Fruit fly (Drosophila melanogaster) whole organism, adult: Measurements from ENCODE around the gene Jon74E.

ENCODE experiments used
- CG11617 ChIP-seq: fragments of 200-800 bp; sonication (Bioruptor generic); optimal IDR thresholded peaks from 2 replicates; lab custom pipeline; 2017; ENCODE audit warnings: mild to moderate bottlenecking, missing biosample characterization, missing genetic modification reagents, missing genetic modification characterization
- CG12768 ChIP-seq: fragments of 200-800 bp; sonication (Bioruptor generic); optimal IDR thresholded peaks from 2 replicates; lab custom pipeline; 2017; ENCODE audit warnings: missing biosample characterization, missing genetic modification characterization, mild to moderate bottlenecking, moderate library complexity, missing genetic modification reagents
- CG14711 ChIP-seq: fragments of 200-800 bp; sonication (Bioruptor generic); optimal IDR thresholded peaks from 2 replicates; lab custom pipeline; 2018; ENCODE audit warnings: missing biosample characterization, mild to moderate bottlenecking, missing genetic modification characterization, moderate library complexity
- CG1620 ChIP-seq: fragments of 200-800 bp; sonication (Bioruptor generic); optimal IDR thresholded peaks from 2 replicates; lab custom pipeline; 2016; ENCODE audit warnings: missing biosample characterization, missing genetic modification characterization
- CG33017 ChIP-seq: fragments of 200-800 bp; sonication (Bioruptor generic); optimal IDR thresholded peaks from 2 replicates; lab custom pipeline; 2018; ENCODE audit warnings: missing biosample characterization, mild to moderate bottlenecking, missing genetic modification characterization, moderate library complexity
- CG5204 ChIP-seq: fragments of 200-800 bp; sonication (Bioruptor generic); optimal IDR thresholded peaks from 2 replicates; lab custom pipeline; 2016; ENCODE audit warnings: missing biosample characterization, missing genetic modification characterization
- CG7045 ChIP-seq: fragments of 200-800 bp; sonication (Bioruptor generic); optimal IDR thresholded peaks from 2 replicates; lab custom pipeline; 2017; ENCODE audit warnings: missing biosample characterization, mild to moderate bottlenecking, missing genetic modification characterization
- CG7101 ChIP-seq: fragments of 200-800 bp; sonication (Bioruptor generic); optimal IDR thresholded peaks from 2 replicates; lab custom pipeline; 2018; ENCODE audit warnings: missing biosample characterization, mild to moderate bottlenecking, missing genetic modification characterization, moderate library complexity
- Clk ChIP-seq: fragments of 200-800 bp; sonication (Bioruptor generic); optimal IDR thresholded peaks from 2 replicates; lab custom pipeline; 2017; ENCODE audit warnings: missing biosample characterization, missing genetic modification characterization
- Crg-1 ChIP-seq: fragments of 200-800 bp; sonication (Bioruptor generic); optimal IDR thresholded peaks from 2 replicates; lab custom pipeline; 2016; ENCODE audit warnings: missing biosample characterization, missing genetic modification characterization
- Hr96 ChIP-seq: fragments of 200-800 bp; sonication (Bioruptor generic); optimal IDR thresholded peaks from 2 replicates; lab custom pipeline; 2016; ENCODE audit warnings: missing biosample characterization, missing genetic modification characterization
- Mnt ChIP-seq: fragments of 200-800 bp; sonication (Bioruptor generic); optimal IDR thresholded peaks from 2 replicates; lab custom pipeline; 2016; ENCODE audit warnings: missing biosample characterization, mild to moderate bottlenecking, missing genetic modification characterization
- bab1 ChIP-seq: fragments of 200-800 bp; sonication (Bioruptor generic); optimal IDR thresholded peaks from 3 replicates; lab custom pipeline; 2019; ENCODE audit warnings: missing biosample characterization, mild to moderate bottlenecking, missing genetic modification characterization, moderate library complexity
- cic ChIP-seq: fragments of 200-800 bp; sonication (Bioruptor generic); optimal IDR thresholded peaks from 2 replicates; lab custom pipeline; 2017; ENCODE audit warnings: missing biosample characterization, mild to moderate bottlenecking, missing genetic modification characterization, moderate library complexity
- cnc ChIP-seq, 2 experiments: fragments of >200 bp; optimal IDR thresholded peaks; 2 replicates each; lab custom pipeline; 2017
- kay ChIP-seq: fragments of 200-800 bp; sonication (Bioruptor generic); peaks from one replicate; lab custom pipeline; 2016; ENCODE audit warnings: missing biosample characterization, missing genetic modification characterization, borderline replicate concordance
- ovo ChIP-seq: fragments of 200-800 bp; sonication (Bioruptor generic); optimal IDR thresholded peaks from 2 replicates; lab custom pipeline; 2016; ENCODE audit warnings: missing biosample characterization, missing genetic modification characterization
- pad ChIP-seq: fragments of 200-800 bp; sonication (Bioruptor generic); optimal IDR thresholded peaks from 3 replicates; lab custom pipeline; 2017; ENCODE audit warnings: missing biosample characterization, missing genetic modification characterization, mild to moderate bottlenecking, moderate library complexity, missing genetic modification reagents
- tj ChIP-seq: fragments of 200-800 bp; sonication (Bioruptor generic); optimal IDR thresholded peaks from 3 replicates; lab custom pipeline; 2017; ENCODE audit warnings: missing biosample characterization, mild to moderate bottlenecking, missing genetic modification characterization, moderate library complexity
- toe ChIP-seq: fragments of 200-800 bp; sonication (Bioruptor generic); optimal IDR thresholded peaks from 2 replicates; lab custom pipeline; 2016; ENCODE audit warnings: missing biosample characterization, missing genetic modification characterization

Jon74E gene

DNA sequence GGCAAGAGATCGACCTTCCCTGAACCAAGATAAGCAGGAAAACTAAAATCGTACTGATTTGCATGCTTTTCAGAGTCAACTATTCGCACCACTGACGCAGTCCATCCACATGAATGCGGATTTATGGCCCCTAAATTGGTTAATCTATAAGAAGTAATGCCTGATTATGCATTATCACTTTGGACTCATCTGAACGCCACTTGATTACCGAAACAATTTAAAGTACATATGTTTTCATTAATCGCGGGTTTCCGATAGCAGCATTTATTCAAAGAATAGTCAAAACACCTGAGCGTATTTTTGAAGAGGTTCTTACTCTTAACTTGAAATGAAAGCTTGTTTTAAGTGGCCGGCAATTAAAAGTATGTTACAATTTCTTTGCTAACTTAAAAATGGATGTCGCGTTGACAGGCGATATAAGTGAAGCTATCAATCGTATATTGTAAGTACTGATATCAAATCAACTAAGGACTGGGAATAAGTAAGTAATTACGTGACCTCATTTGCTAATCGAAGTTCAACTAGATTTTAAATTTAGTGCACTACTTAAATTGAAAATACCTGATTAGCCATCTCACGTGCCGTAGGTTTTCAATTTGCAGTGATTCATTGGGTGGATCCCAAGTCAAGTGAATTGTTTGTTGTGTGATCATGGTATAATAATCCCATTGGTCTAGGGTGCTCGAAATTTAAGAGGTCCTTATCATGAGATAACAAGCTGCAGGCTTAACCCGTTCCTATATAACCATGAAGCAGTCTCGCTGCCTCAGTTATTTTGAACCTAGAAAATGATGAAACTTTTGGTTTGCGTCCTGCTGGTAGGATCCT, at the start of gene Jon74E, which contains the start of gene CG7542:
Jon74E (minus strand) TSS at position 79 of the 828 bp plus-strand sequence.
CG7542 (plus strand) TSS at position 778 of the 828 bp plus-strand sequence.
- no peak for TF ChIP-seq cnc (optimal IDR thresholded peaks at IDR 0.05; lab: Kevin White, UChicago)
- TF ChIP-seq CG5204: no peak

DNA sequence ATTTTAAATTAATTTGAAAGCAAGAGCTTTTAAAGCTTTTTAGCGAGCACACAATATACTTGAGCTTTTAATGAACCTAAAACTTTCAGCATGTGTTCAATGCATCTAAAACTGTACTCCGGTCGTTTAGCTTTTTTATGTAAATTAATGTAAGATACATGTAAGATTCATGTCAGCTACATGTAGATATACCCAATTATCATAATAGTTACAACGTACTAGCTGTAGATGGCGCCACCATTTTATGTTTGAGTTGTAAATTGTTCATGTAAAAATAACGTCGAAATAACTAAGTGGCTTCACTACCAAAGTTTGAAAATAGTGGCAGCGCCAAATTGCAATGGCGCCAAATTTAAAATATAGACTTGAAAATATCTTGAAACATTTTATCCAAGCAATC, 48.0 kb upstream of the Jon74E start:
- TF ChIP-seq CG11617 (GFP tag; lab: Kevin White, UChicago): no peak
- peak; percentile 29 for TF ChIP-seq CG14711
- TF ChIP-seq CG7101 (tag; lab: Kevin White, UChicago): peak; percentile 23
- peak; percentile 86 for TF ChIP-seq bab1 (GFP tag; lab: Kevin White, UChicago)
- peak; percentile 56 for TF ChIP-seq CG1620 (GFP tag; lab: Kevin White, UChicago)
- peak; percentile 17 for TF ChIP-seq pad
- no peak for TF ChIP-seq toe
- TF ChIP-seq cic (GFP tag; lab: Kevin White, UChicago): peak; percentile 52

DNA sequence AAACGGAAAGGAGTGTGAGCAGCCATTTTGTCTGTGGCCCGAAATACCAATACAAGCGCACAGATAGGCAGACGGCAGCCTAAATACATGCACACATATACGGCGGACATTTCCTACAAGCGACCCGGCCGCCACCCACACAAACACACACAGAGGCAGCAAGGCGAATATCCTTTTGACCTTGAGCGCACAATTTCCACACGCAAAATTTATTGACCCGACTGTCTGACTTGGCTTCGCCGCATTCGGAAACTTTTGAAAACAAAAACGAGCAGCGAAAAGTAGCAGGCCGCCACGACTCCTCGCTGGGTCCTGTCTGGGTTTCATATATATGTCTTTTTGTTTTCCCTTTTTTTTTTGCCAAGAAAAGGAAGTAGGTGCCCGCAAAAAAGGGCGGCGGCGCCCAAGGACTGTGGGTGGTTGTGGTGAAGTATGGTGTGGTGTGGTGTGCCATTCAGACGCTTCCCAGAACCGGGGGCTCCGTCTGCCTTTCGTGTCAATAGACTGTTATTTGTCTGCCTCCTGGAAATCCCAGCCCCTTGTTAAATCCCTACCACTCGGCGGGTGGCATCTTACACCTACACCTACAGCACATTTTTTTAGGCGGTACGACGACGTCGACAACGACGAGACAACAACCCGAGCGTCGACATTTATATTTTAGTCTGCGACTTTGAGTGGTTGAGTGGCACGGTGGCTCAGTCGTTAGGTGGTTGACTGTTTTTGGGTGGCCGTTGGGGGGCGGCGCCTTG, 47.1 kb upstream of the Jon74E start:
- TF ChIP-seq CG5204 (no peak), tj (GFP tag; lab: Kevin White, UChicago) (no peak), cic (GFP tag; lab: Kevin White, UChicago) (no peak), CG33017 (no peak), CG7101 (tag; lab: Kevin White, UChicago) (no peak), CG11617 (GFP tag; lab: Kevin White, UChicago) (no peak), Hr96 (no peak), cnc (optimal IDR thresholded peaks at IDR 0.05; lab: Kevin White, UChicago) (no peak), CG12768 (GFP tag; lab: Kevin White, UChicago) (no peak), kay (GFP tag; lab: Kevin White, UChicago) (no peak), CG7045 (GFP tag; lab: Kevin White, UChicago) (no peak), toe (no peak), Clk (GFP tag; lab: Kevin White, UChicago) (no peak), Crg-1 (no peak), CG1620 (GFP tag; lab: Kevin White, UChicago) (no peak), pad (no peak), Mnt (GFP tag; lab: Kevin White, UChicago) (no peak), bab1 (GFP tag; lab: Kevin White, UChicago) (no peak), CG14711 (no peak)

dm6 chr3L:17593174-17593573, 44.2 kb upstream of the Jon74E start:
- TF ChIP-seq CG7101 (tag; lab: Kevin White, UChicago) (no peak), CG12768 (GFP tag; lab: Kevin White, UChicago) (peak; percentile 2)

DNA sequence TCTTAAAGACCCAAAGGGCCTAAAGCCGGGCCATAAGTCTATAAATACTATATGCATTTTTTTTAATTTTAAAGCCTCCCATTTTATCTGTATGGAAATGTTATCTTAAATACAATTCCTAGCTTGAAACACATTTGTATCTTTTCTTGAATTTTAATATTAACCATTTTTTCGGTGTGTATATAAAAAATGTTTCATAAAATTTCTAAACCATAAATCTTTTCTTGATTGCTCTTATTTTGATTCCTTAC, 42.2 kb upstream of the Jon74E start:
- no peak for TF ChIP-seq Mnt (GFP tag; lab: Kevin White, UChicago)
- no peak for TF ChIP-seq CG1620 (GFP tag; lab: Kevin White, UChicago)
- TF ChIP-seq pad: no peak
- no peak for TF ChIP-seq Clk (GFP tag; lab: Kevin White, UChicago)
- no peak for TF ChIP-seq CG7045 (GFP tag; lab: Kevin White, UChicago)
- no peak for TF ChIP-seq CG12768 (GFP tag; lab: Kevin White, UChicago)
- no peak for TF ChIP-seq Crg-1
- no peak for TF ChIP-seq cic (GFP tag; lab: Kevin White, UChicago)
- no peak for TF ChIP-seq kay (GFP tag; lab: Kevin White, UChicago)
- TF ChIP-seq ovo (GFP tag; lab: Kevin White, UChicago): no peak
- TF ChIP-seq Hr96: no peak
- no peak for TF ChIP-seq cnc (optimal IDR thresholded peaks at IDR 0.05; lab: Kevin White, UChicago)

dm6 chr3L:17590455-17591216, 41.7 kb upstream of the Jon74E start:
- TF ChIP-seq CG7045 (GFP tag; lab: Kevin White, UChicago): peak; percentile 17
- TF ChIP-seq CG11617 (GFP tag; lab: Kevin White, UChicago): peak; percentile 32
- peak; percentile 47 for TF ChIP-seq Mnt (GFP tag; lab: Kevin White, UChicago)
- TF ChIP-seq ovo (GFP tag; lab: Kevin White, UChicago): peak; percentile 17
- TF ChIP-seq Clk (GFP tag; lab: Kevin White, UChicago): peak; percentile 74
- peak; percentile 77 for TF ChIP-seq cic (GFP tag; lab: Kevin White, UChicago)
- peak; percentile 50 for TF ChIP-seq Crg-1
- no peak for TF ChIP-seq toe
- TF ChIP-seq tj (GFP tag; lab: Kevin White, UChicago): peak; percentile 70
- TF ChIP-seq pad: peak; percentile 60
- no peak for TF ChIP-seq CG33017
- TF ChIP-seq cnc (optimal IDR thresholded peaks at IDR 0.05; lab: Kevin White, UChicago): no peak
- TF ChIP-seq kay (GFP tag; lab: Kevin White, UChicago): no peak
- TF ChIP-seq Hr96: no peak
- peak; percentile 59 for TF ChIP-seq CG12768 (GFP tag; lab: Kevin White, UChicago)
